Worm (Caenorhabditis elegans) whole organism, young adult: ENCODE results near the gene bath-26.
"Not testable (repeated sequence)": the region's sequence is repeated elsewhere in the genome, so short reads cannot be mapped to it uniquely, and the experiment has no call there.

Source experiments
- ccch-3 ChIP-seq: fragments of 200-800 bp; sonication (Bioruptor generic); optimal IDR thresholded peaks from 2 replicates; lab custom pipeline; 2018; ENCODE audit warnings: mild to moderate bottlenecking, missing genetic modification characterization, missing compliant biosample characterization
- cebp-1 ChIP-seq, 2 experiments: fragments of 200-800 bp in 1 of 2; sonication (Bioruptor generic) in 1 of 2; sonication (generic microtip) in 1 of 2; IDR thresholded peaks in 1 of 2; optimal IDR thresholded peaks in 1 of 2; 2 replicates each; pipeline versions ENCODE4 v1.3.6 to Lab custom; 2017 to 2022; ENCODE audit warnings: missing compliant biosample characterization in 2 of 2, missing genetic modification characterization in 2 of 2, mild to moderate bottlenecking in 1 of 2, missing genetic modification reagents in 1 of 2, moderate library complexity in 1 of 2
- gei-17 ChIP-seq: fragments of 200-800 bp; sonication (Bioruptor generic); optimal IDR thresholded peaks from 2 replicates; lab custom pipeline; 2018; ENCODE audit warnings: mild to moderate bottlenecking, missing genetic modification characterization, missing compliant biosample characterization
- madf-10 ChIP-seq: sonication (generic microtip); optimal IDR thresholded peaks from 2 replicates; lab custom pipeline; 2016; ENCODE audit warnings: mild to moderate bottlenecking, missing genetic modification characterization, missing compliant biosample characterization
- mel-28 ChIP-seq: sonication (generic microtip); optimal IDR thresholded peaks from 2 replicates; lab custom pipeline; 2016; ENCODE audit warnings: borderline replicate concordance, mild to moderate bottlenecking, missing genetic modification characterization, missing compliant biosample characterization
- pha-4 ChIP-seq: fragments of 150-350 bp; sonication (generic microtip); optimal IDR thresholded peaks from 2 replicates; lab custom pipeline; 2014; ENCODE audit warnings: missing biosample characterization, missing genetic modification reagents, missing genetic modification characterization
- unc-130 ChIP-seq: sonication (generic microtip); optimal IDR thresholded peaks from 2 replicates; lab custom pipeline; 2016; ENCODE audit warnings: missing genetic modification reagents, missing genetic modification characterization, missing compliant biosample characterization
- ztf-22 ChIP-seq: fragments of 200-800 bp; sonication (Bioruptor generic); optimal IDR thresholded peaks from 2 replicates; lab custom pipeline; 2018; ENCODE audit warnings: mild to moderate bottlenecking, missing genetic modification characterization, moderate library complexity, missing compliant biosample characterization

DNA sequence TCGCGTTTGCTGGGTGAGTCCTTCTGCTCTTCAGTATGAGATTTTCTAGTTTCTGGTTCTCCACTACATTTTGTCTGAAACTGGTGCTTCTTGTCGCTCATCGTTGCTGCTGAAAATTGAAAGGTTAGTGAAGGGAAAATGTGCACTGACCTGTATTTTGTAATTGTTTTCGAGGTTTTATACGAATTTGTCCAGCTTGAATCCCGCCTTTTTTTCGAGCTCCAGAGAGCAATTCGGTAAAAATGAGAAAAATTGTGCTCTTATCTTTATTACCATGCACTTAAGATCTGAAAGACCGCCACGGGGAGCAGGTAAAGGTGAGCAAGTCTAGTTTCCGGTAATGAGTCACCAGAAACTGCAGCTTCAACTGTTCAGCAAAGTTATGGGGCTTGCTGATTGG is 27.2 kb upstream of the bath-26 start, which contains the start of gene C08E3.15:
- TF ChIP-seq cebp-1 (GFP tag; IDR thresholded peaks at IDR 0.05; lab: Robert Waterston, UW); cebp-1 (tag; optimal IDR thresholded peaks at IDR 0.05; lab: Kevin White, UChicago); mel-28 (tag; lab: Kevin White, UChicago); unc-130 (GFP tag; lab: Kevin White, UChicago); gei-17 (GFP tag; lab: Kevin White, UChicago); madf-10 (tag; lab: Kevin White, UChicago); ccch-3; ztf-22 (GFP tag; lab: Kevin White, UChicago); pha-4 (tag; lab: Kevin White, UChicago): not testable (repeated sequence)
